Worm (Caenorhabditis elegans) whole organism, L4 larva: Measurements from ENCODE around the gene lact-6.
A peak's percentile ranks its signal among the peaks of the same experiment; 100 is the strongest.

Source experiments
- D1046.2 ChIP-seq: fragments of 200-800 bp; sonication (Bioruptor generic); IDR thresholded peaks from 2 replicates; pipeline ENCODE4 v1.3.6; 2022; ENCODE audit warnings: missing genetic modification characterization, missing compliant biosample characterization
- F26F4.8 ChIP-seq: fragments of 200-800 bp; sonication (Bioruptor generic); conservative IDR thresholded peaks from 2 replicates; pipeline ENCODE4 v1.3.6; 2022; ENCODE audit warnings: missing genetic modification characterization, missing compliant biosample characterization
- F44E2.7 ChIP-seq: fragments of 200-800 bp; sonication (Bioruptor generic); IDR thresholded peaks from 2 replicates; pipeline ENCODE4 v2.1.2; 2022; ENCODE audit warnings: missing genetic modification characterization, missing compliant biosample characterization
- F49E8.2 ChIP-seq: sonication (generic microtip); optimal IDR thresholded peaks from 2 replicates; lab custom pipeline; 2016; ENCODE audit warnings: missing compliant biosample characterization, mild to moderate bottlenecking, missing genetic modification characterization, borderline replicate concordance
- T20F7.1 ChIP-seq: fragments of 200-800 bp; sonication (Bioruptor generic); optimal IDR thresholded peaks from 2 replicates; lab custom pipeline; 2018; ENCODE audit warnings: mild to moderate bottlenecking, missing genetic modification characterization, missing compliant biosample characterization
- Y105C5A.15 ChIP-seq: fragments of 200-800 bp; sonication (Bioruptor generic); IDR thresholded peaks from 2 replicates; pipeline ENCODE4 v1.3.6; 2022; ENCODE audit warnings: missing genetic modification characterization, missing compliant biosample characterization
- Y5F2A.4 ChIP-seq: fragments of 200-800 bp; sonication (Bioruptor generic); optimal IDR thresholded peaks from 2 replicates; lab custom pipeline; 2018; ENCODE audit warnings: mild to moderate bottlenecking, missing genetic modification characterization, missing compliant biosample characterization
- Y75B8A.6 ChIP-seq: fragments of 200-800 bp; sonication (Bioruptor generic); IDR thresholded peaks from 2 replicates; pipeline ENCODE4 v1.3.6; 2022; ENCODE audit warnings: missing genetic modification reagents, missing genetic modification characterization, missing compliant biosample characterization
- aha-1 ChIP-seq: fragments of 150-350 bp; peaks from one replicate; lab custom pipeline; 2014; ENCODE audit warnings: missing biosample characterization, missing genetic modification characterization
- ceh-20 ChIP-seq: fragments of 200-800 bp; sonication (Bioruptor generic); IDR thresholded peaks from 2 replicates; pipeline ENCODE4 v1.3.6; 2022; ENCODE audit warnings: missing genetic modification reagents, missing genetic modification characterization, missing compliant biosample characterization
- ceh-32 ChIP-seq: sonication (generic microtip); optimal IDR thresholded peaks from 2 replicates; lab custom pipeline; 2016; ENCODE audit warnings: mild to moderate bottlenecking, missing genetic modification characterization, missing compliant biosample characterization; ENCODE audit not compliant: poor library complexity
- ceh-44 ChIP-seq: fragments of 200-800 bp; sonication (Bioruptor generic); IDR thresholded peaks from 2 replicates; pipeline ENCODE4 v1.3.6; 2022; ENCODE audit warnings: missing genetic modification reagents, missing genetic modification characterization, missing compliant biosample characterization
- ctbp-1 ChIP-seq: fragments of 200-800 bp; sonication (Bioruptor generic); IDR thresholded peaks from 2 replicates; pipeline ENCODE4 v1.3.6; 2022; ENCODE audit warnings: missing genetic modification reagents, missing genetic modification characterization, missing compliant biosample characterization
- daf-16 ChIP-seq, 3 experiments: sonication (generic microtip); optimal IDR thresholded peaks; 2 replicates each; lab custom pipeline; 2016 to 2017; ENCODE audit warnings: missing genetic modification characterization in 3 of 3, missing genetic modification reagents in 3 of 3, mild to moderate bottlenecking in 2 of 3, missing compliant biosample characterization in 2 of 3, missing biosample characterization in 1 of 3, moderate library complexity in 1 of 3
- daf-8 ChIP-seq: fragments of 200-800 bp; sonication (Bioruptor generic); IDR thresholded peaks from 2 replicates; pipeline ENCODE4 v1.3.6; 2022; ENCODE audit warnings: missing genetic modification characterization, missing compliant biosample characterization
- dmd-6 ChIP-seq: fragments of 200-800 bp; sonication (Bioruptor generic); IDR thresholded peaks from 2 replicates; pipeline ENCODE4 v1.3.6; 2022; ENCODE audit warnings: missing genetic modification reagents, missing genetic modification characterization, missing compliant biosample characterization
- dve-1 ChIP-seq: sonication (generic microtip); optimal IDR thresholded peaks from 2 replicates; lab custom pipeline; 2017; ENCODE audit warnings: antibody characterized with exemption, mild to moderate bottlenecking, missing genetic modification characterization, missing compliant biosample characterization; ENCODE audit not compliant: insufficient read depth
- fkh-10 ChIP-seq: fragments of 150-350 bp; optimal IDR thresholded peaks from 2 replicates; lab custom pipeline; 2014; ENCODE audit warnings: missing biosample characterization, missing genetic modification reagents, missing genetic modification characterization
- fos-1 ChIP-seq: fragments of 150-350 bp; optimal IDR thresholded peaks from 2 replicates; lab custom pipeline; 2014; ENCODE audit warnings: missing biosample characterization, missing genetic modification characterization
- hlh-30 ChIP-seq: sonication (generic microtip); optimal IDR thresholded peaks from 2 replicates; lab custom pipeline; 2017; ENCODE audit warnings: antibody characterized with exemption, mild to moderate bottlenecking, missing genetic modification characterization, missing compliant biosample characterization; ENCODE audit not compliant: insufficient read depth
- lin-1 ChIP-seq: fragments of 200-800 bp; sonication (Bioruptor generic); IDR thresholded peaks from 2 replicates; pipeline ENCODE4 v1.3.6; 2022; ENCODE audit warnings: missing genetic modification reagents, missing genetic modification characterization, missing compliant biosample characterization
- lin-15B ChIP-seq: fragments of 150-350 bp; sonication (generic microtip); optimal IDR thresholded peaks from 3 replicates; lab custom pipeline; 2014; ENCODE audit warnings: missing biosample characterization, missing genetic modification characterization
- lin-39 ChIP-seq: fragments of 150-350 bp; optimal IDR thresholded peaks from 2 replicates; lab custom pipeline; 2014; ENCODE audit warnings: missing biosample characterization, missing genetic modification reagents, missing genetic modification characterization
- madf-9 ChIP-seq: fragments of 200-800 bp; sonication (Bioruptor generic); conservative IDR thresholded peaks from 2 replicates; pipeline ENCODE4 v1.3.6; 2022; ENCODE audit warnings: missing genetic modification reagents, missing genetic modification characterization, missing compliant biosample characterization
- mes-2 ChIP-seq: sonication (generic microtip); optimal IDR thresholded peaks from 2 replicates; lab custom pipeline; 2016; ENCODE audit warnings: missing genotype, mild to moderate bottlenecking, missing genetic modification characterization, missing compliant biosample characterization; ENCODE audit not compliant: poor library complexity, severe bottlenecking
- mxl-3 ChIP-seq: fragments of 200-800 bp; sonication (Bioruptor generic); optimal IDR thresholded peaks from 2 replicates; lab custom pipeline; 2018; ENCODE audit warnings: mild to moderate bottlenecking, missing genetic modification characterization, missing compliant biosample characterization
- nhr-10 ChIP-seq: fragments of 150-350 bp; optimal IDR thresholded peaks from 2 replicates; lab custom pipeline; 2014; ENCODE audit warnings: missing biosample characterization, missing genetic modification characterization
- nhr-102 ChIP-seq: sonication (generic microtip); optimal IDR thresholded peaks from 2 replicates; lab custom pipeline; 2016; ENCODE audit warnings: mild to moderate bottlenecking, missing genetic modification characterization, moderate library complexity, missing compliant biosample characterization
- nhr-28 ChIP-seq: fragments of 150-350 bp; optimal IDR thresholded peaks from 2 replicates; lab custom pipeline; 2014; ENCODE audit warnings: missing biosample characterization, missing genetic modification characterization
- nhr-42 ChIP-seq: fragments of 200-800 bp; sonication (Bioruptor generic); IDR thresholded peaks from 2 replicates; pipeline ENCODE4 v1.3.6; 2022; ENCODE audit warnings: missing genetic modification characterization, missing compliant biosample characterization
- nhr-48 ChIP-seq: sonication (generic microtip); optimal IDR thresholded peaks from 2 replicates; lab custom pipeline; 2016; ENCODE audit warnings: mild to moderate bottlenecking, missing genetic modification characterization, missing compliant biosample characterization
- nhr-6 ChIP-seq: fragments of 150-350 bp; optimal IDR thresholded peaks from 2 replicates; lab custom pipeline; 2014; ENCODE audit warnings: missing biosample characterization, missing genetic modification characterization
- nhr-76 ChIP-seq: fragments of 150-350 bp; optimal IDR thresholded peaks from 2 replicates; lab custom pipeline; 2014; ENCODE audit warnings: missing biosample characterization, missing genetic modification characterization
- pha-4 ChIP-seq, 2 experiments: fragments of 150-350 bp in 1 of 2; fragments of 200-800 bp in 1 of 2; sonication (Bioruptor generic) in 1 of 2; IDR thresholded peaks in 1 of 2; optimal IDR thresholded peaks in 1 of 2; 2 replicates each; pipeline versions ENCODE4 v1.3.6 to Lab custom; 2014 to 2022; ENCODE audit warnings: missing genetic modification characterization in 2 of 2, missing genetic modification reagents in 2 of 2, missing biosample characterization in 1 of 2, missing compliant biosample characterization in 1 of 2
- php-3 ChIP-seq: fragments of 200-800 bp; sonication (Bioruptor generic); IDR thresholded peaks from 2 replicates; pipeline ENCODE4 v1.3.6; 2022; ENCODE audit warnings: missing genetic modification reagents, missing genetic modification characterization, missing compliant biosample characterization
- pqm-1 ChIP-seq: sonication (generic microtip); optimal IDR thresholded peaks from 2 replicates; lab custom pipeline; 2017; ENCODE audit warnings: missing biosample characterization, missing genetic modification characterization
- rbr-2 ChIP-seq: sonication (generic microtip); optimal IDR thresholded peaks from 2 replicates; lab custom pipeline; 2016; ENCODE audit warnings: missing genotype, missing genetic modification characterization, missing compliant biosample characterization
- skn-1 ChIP-seq: fragments of 150-350 bp; optimal IDR thresholded peaks from 2 replicates; lab custom pipeline; 2014; ENCODE audit warnings: missing biosample characterization, missing genetic modification characterization
- unc-62 ChIP-seq, 3 experiments: fragments of 150-350 bp in 1 of 3; sonication (generic microtip); optimal IDR thresholded peaks in 2 of 3; peaks in 1 of 3; 1 replicate in 1 of 3; 2 replicates in 2 of 3; lab custom pipeline; 2014 to 2017; ENCODE audit warnings: missing biosample characterization in 3 of 3, missing genetic modification characterization in 3 of 3, missing genetic modification reagents in 3 of 3, missing genotype in 1 of 3
- vab-7 ChIP-seq: fragments of 200-800 bp; sonication (Bioruptor generic); IDR thresholded peaks from 2 replicates; pipeline ENCODE4 v1.3.6; 2022; ENCODE audit warnings: missing genetic modification reagents, missing genetic modification characterization, missing compliant biosample characterization
- zip-2 ChIP-seq: fragments of 150-350 bp; optimal IDR thresholded peaks from 2 replicates; lab custom pipeline; 2014; ENCODE audit warnings: missing biosample characterization, missing genetic modification characterization
- ztf-7 ChIP-seq: fragments of 150-350 bp; optimal IDR thresholded peaks from 2 replicates; lab custom pipeline; 2014; ENCODE audit warnings: missing biosample characterization, missing genetic modification characterization

The lact-6 gene

DNA sequence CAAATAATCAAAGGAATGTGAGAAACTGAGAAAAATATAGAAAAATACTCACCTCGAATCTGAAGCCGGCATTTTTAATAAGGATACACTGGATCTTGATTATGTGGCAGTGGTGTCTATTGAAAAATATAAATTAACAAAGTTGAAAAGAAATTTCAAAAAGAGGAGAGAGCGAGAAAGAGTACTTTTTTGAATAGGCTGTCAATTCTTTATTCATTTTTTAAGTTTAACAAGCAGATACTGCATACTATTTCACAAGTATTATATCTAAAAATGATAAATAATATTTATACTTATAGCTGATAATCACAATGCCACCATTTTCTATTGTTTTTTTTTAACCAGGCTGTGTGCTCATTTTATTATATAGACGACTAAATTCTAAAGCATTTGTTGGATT, 13.5 kb downstream of the lact-6 start, which contains the start of gene npr-26:
Gene npr-26 (minus strand): TSS at position 101 of the 400 bp plus-strand sequence.
- TF ChIP-seq mxl-3 = no peak
- TF ChIP-seq D1046.2 (GFP tag; lab: Robert Waterston, UW) = no peak
- no peak for TF ChIP-seq nhr-10 (tag; lab: Kevin White, UChicago)
- no peak for TF ChIP-seq F26F4.8 (GFP tag; lab: Robert Waterston, UW)
- TF ChIP-seq daf-16 (GFP tag; optimal IDR thresholded peaks at IDR 0.05; lab: Kevin White, UChicago) = no peak
- no peak for TF ChIP-seq daf-16 (tag; optimal IDR thresholded peaks at IDR 0.05; lab: Kevin White, UChicago)
- no peak for TF ChIP-seq skn-1 (tag; lab: Kevin White, UChicago)
- TF ChIP-seq lin-39 (tag; lab: Kevin White, UChicago) = no peak
- no peak for TF ChIP-seq nhr-76 (tag; lab: Kevin White, UChicago)
- TF ChIP-seq Y75B8A.6 (GFP tag; lab: Robert Waterston, UW) = no peak
- TF ChIP-seq pha-4 (GFP tag; IDR thresholded peaks at IDR 0.05; lab: Robert Waterston, UW) = no peak
- no peak for TF ChIP-seq pha-4 (tag; optimal IDR thresholded peaks at IDR 0.05; lab: Kevin White, UChicago)
- TF ChIP-seq F49E8.2 (tag; lab: Kevin White, UChicago) = no peak
- no peak for TF ChIP-seq madf-9 (GFP tag; lab: Robert Waterston, UW)
- TF ChIP-seq nhr-102 (tag; lab: Kevin White, UChicago) = no peak
- no peak for TF ChIP-seq ceh-20 (GFP tag; lab: Robert Waterston, UW)
- no peak for TF ChIP-seq nhr-28 (tag; lab: Kevin White, UChicago)
- no peak for TF ChIP-seq fkh-10
- no peak for TF ChIP-seq daf-8 (GFP tag; lab: Robert Waterston, UW)

DNA sequence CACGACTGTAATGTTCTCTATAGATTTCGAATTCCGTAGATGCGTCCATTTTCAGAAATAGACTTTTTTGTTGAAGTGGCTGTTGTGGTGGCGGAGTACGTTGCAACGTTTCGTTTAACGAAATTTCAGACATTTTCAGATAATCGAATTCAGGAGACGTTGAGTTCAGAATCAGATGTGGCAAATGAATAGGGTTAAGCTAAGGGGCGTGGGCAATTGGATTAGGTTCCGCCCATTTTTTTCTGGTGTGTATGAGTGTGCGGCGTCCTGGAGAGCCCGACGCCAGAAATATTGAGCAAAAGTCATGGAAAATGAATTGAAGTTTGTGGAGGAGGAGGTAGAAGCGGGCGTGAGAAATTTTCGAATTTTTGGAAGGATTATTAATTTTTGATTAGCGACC, 17.8 kb downstream of the lact-6 start:
- TF ChIP-seq fos-1 (no peak), unc-62 (GFP tag; optimal IDR thresholded peaks at IDR 0.05 in 1 of 2; lab: Kevin White, UChicago) (peak in 1 of 2 experiments; percentile 90), unc-62 (tag; optimal IDR thresholded peaks at IDR 0.05; lab: Kevin White, UChicago) (no peak)

DNA sequence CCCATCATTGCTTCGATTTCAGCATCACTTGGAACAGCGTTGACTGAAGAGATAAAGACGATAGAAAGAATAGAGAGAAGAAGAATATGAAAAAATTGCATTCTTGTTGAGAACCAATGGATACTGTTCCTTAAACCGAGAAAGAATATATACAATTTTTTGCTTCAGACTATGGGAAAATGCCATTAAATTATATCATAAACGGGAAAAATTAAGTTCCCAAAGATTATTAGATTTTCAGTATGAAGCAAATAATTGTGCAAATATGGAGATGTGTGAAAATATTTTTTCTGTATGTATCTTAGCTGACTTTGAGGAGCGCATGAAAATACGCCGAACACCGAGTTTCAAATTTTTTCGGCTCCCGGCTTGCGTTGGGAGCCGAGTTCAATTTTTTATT, 23.7 kb downstream of the lact-6 start, which contains the start of gene T02D1.9:
Gene T02D1.9 (minus strand): TSS at position 101 of the 400 bp plus-strand sequence.
- TF ChIP-seq Y105C5A.15 (GFP tag; lab: Robert Waterston, UW) = no peak
- TF ChIP-seq T20F7.1 (GFP tag; lab: Kevin White, UChicago) = no peak
- TF ChIP-seq Y75B8A.6 (GFP tag; lab: Robert Waterston, UW) = no peak
- no peak for TF ChIP-seq rbr-2 (tag; lab: Kevin White, UChicago)
- TF ChIP-seq aha-1 = peak; percentile 26
- no peak for TF ChIP-seq php-3 (GFP tag; lab: Robert Waterston, UW)
- TF ChIP-seq, all 104 proteins: peak for 1

DNA sequence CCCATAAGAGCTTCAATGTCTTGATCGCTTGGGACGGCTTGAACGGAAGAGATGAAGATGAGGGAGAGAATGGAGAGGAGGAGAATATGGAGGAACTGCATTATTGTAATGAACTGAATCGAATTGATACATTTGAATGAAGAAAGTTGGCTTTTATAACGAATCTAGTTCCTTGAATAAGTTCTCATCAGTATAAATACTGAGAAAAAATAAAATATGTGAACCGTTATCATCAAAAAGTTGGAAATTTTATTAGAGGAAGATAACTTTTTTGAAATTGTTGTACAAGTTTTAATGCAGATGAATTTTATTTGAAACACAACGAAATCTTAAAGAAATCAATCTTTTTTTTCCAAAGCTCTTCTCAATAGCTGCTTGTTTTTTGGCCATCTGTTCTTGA, 24.2 kb downstream of the lact-6 start, which contains the start of gene T02D1.7:
Gene T02D1.7 (minus strand): TSS at position 101 of the 400 bp plus-strand sequence.
- TF ChIP-seq aha-1 (no peak), madf-9 (GFP tag; lab: Robert Waterston, UW) (no peak), F49E8.2 (tag; lab: Kevin White, UChicago) (no peak), ceh-32 (no peak), nhr-6 (tag; lab: Kevin White, UChicago) (no peak), Y5F2A.4 (GFP tag; lab: Kevin White, UChicago) (no peak), ceh-44 (no peak), ctbp-1 (GFP tag; lab: Robert Waterston, UW) (no peak), D1046.2 (GFP tag; lab: Robert Waterston, UW) (no peak), zip-2 (tag; lab: Kevin White, UChicago) (no peak), mxl-3 (no peak), dmd-6 (GFP tag; lab: Robert Waterston, UW) (no peak)

DNA sequence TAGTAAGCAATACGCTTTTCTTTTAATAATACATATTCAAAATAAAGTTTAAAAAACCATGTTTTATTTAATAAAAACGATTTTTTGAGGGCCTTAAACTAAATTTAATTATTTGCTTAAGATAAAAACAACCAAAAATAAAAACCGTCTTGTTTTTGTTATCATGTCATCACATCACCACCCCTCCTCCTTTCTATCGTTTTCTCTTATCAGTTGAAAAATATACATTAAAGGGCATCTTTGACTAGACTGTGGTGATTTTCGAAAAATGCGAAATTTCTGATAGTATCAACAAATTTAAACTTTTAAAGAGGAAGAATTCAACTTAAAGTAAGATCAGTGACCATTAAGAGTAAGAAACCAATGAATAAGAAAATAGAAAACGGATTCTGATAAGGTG, 25.1 kb downstream of the lact-6 start:
- no peak for TF ChIP-seq lin-15B (tag; lab: Kevin White, UChicago)
- TF ChIP-seq vab-7 (GFP tag; lab: Robert Waterston, UW) = no peak
- no peak for TF ChIP-seq ceh-32
- TF ChIP-seq nhr-42 (GFP tag; lab: Robert Waterston, UW) = no peak
- TF ChIP-seq fos-1 = no peak
- TF ChIP-seq ztf-7 (tag; lab: Kevin White, UChicago) = peak; percentile 73
- TF ChIP-seq nhr-48 = no peak
- TF ChIP-seq mes-2 (tag; lab: Kevin White, UChicago) = no peak
- TF ChIP-seq F44E2.7 (GFP tag; lab: Robert Waterston, UW) = no peak
- no peak for TF ChIP-seq hlh-30 (tag; lab: Kevin White, UChicago)
- TF ChIP-seq pqm-1 (tag; lab: Kevin White, UChicago) = peak; percentile 9
- no peak for TF ChIP-seq pha-4 (GFP tag; IDR thresholded peaks at IDR 0.05; lab: Robert Waterston, UW)
- TF ChIP-seq pha-4 (tag; optimal IDR thresholded peaks at IDR 0.05; lab: Kevin White, UChicago) = no peak
- TF ChIP-seq lin-1 (GFP tag; lab: Robert Waterston, UW) = no peak
- TF ChIP-seq dve-1 (tag; lab: Kevin White, UChicago) = peak; percentile 55
